Worm (Caenorhabditis elegans) whole organism, early embryonic: Measurements from ENCODE around the gene F55E10.1.

ENCODE experiments used
- F13C5.2 ChIP-seq: sonication (generic microtip); optimal IDR thresholded peaks from 2 replicates; lab custom pipeline; 2017; ENCODE audit warnings: mild to moderate bottlenecking, missing genetic modification characterization, inconsistent platforms, missing compliant biosample characterization
- ama-1 ChIP-seq: fragments of 150-350 bp; optimal IDR thresholded peaks from 2 replicates; lab custom pipeline; 2014
- ceh-13 ChIP-seq: fragments of 200-800 bp; sonication (Bioruptor generic); optimal IDR thresholded peaks from 2 replicates; lab custom pipeline; 2018; ENCODE audit warnings: mild to moderate bottlenecking, missing genetic modification characterization, missing compliant biosample characterization
- flt-1 ChIP-seq: fragments of 200-800 bp; sonication (Bioruptor generic); IDR thresholded peaks from 2 replicates; pipeline ENCODE4 v1.3.6; 2022; ENCODE audit warnings: missing genetic modification characterization, missing compliant biosample characterization
- pes-1 ChIP-seq: fragments of 200-800 bp; sonication (Bioruptor generic); IDR thresholded peaks from 2 replicates; pipeline ENCODE4 v1.3.6; 2022; ENCODE audit warnings: missing genetic modification reagents, missing genetic modification characterization, missing compliant biosample characterization
- scrt-1 ChIP-seq: fragments of 200-800 bp; sonication (Bioruptor generic); IDR thresholded peaks from 2 replicates; pipeline ENCODE4 v1.3.6; 2022; ENCODE audit warnings: missing genetic modification characterization, missing compliant biosample characterization
- tra-4 ChIP-seq: sonication (generic microtip); optimal IDR thresholded peaks from 2 replicates; lab custom pipeline; 2017; ENCODE audit warnings: missing genetic modification characterization, missing compliant biosample characterization

- no peak for TF ChIP-seq scrt-1 (GFP tag; lab: Robert Waterston, UW)
- no peak for TF ChIP-seq flt-1 (GFP tag; lab: Robert Waterston, UW)
- TF ChIP-seq tra-4 (tag; lab: Kevin White, UChicago): no peak
- TF ChIP-seq ama-1 (lab: Kevin White, UChicago): no peak
- TF ChIP-seq pes-1 (GFP tag; lab: Robert Waterston, UW): no peak
- no peak for TF ChIP-seq ceh-13
- no peak for TF ChIP-seq F13C5.2
These were observed 9.2 kb downstream of the F55E10.1 start, which contains the start of gene npr-28 for ce11 chrX:8350984-8351383.
